Worm (Caenorhabditis elegans): ENCODE data around the gene C29E4.17.
"Not testable (repeated sequence)": the region's sequence is repeated elsewhere in the genome, so short reads cannot be mapped to it uniquely, and the experiment has no call there.

DNA sequence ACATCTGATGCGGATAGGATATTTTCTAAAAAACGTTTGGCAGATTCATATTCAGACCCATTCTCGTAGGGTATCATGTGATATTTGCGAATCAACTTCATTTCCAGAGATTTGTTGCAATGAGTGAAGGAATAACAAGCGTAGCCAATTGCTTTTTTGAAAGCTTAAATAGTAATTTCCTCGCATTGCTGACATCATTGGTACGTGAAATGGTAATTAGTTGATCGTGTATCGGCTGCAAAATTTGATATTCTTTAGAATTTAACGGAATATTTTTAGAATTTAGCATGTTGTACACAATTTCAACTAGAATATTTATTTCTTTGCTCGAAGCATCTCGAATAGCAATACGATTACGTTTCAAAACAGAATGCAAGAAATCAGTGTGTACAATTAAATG is 40.3 kb downstream of the C29E4.17 start, which contains the start of gene F54H12.4:
- not testable (repeated sequence) for TF ChIP-seq tbx-2 (tag; optimal IDR thresholded peaks at IDR 0.05); unc-30 (tag; optimal IDR thresholded peaks at IDR 0.05); ztf-11 (tag; optimal IDR thresholded peaks at IDR 0.05); ceh-90 (tag; optimal IDR thresholded peaks at IDR 0.05); grh-1 (GFP tag; IDR thresholded peaks at IDR 0.05); ets-5 (GFP tag; IDR thresholded peaks at IDR 0.05)

Data from whole organism, L1 larva.